Worm (Caenorhabditis elegans): Measurements from ENCODE around the gene cut-4.

Gene cut-4

ce11 chrII:10466552-10466951 is 30.6 kb downstream of the cut-4 start, which contains the start of gene tnc-2:
Gene tnc-2, plus strand, starts transcription at chrII:10466852.
- TF ChIP-seq nhr-237 (tag; optimal IDR thresholded peaks at IDR 0.05): no peak
- TF ChIP-seq drap-1 (GFP tag; optimal IDR thresholded peaks at IDR 0.05): no peak
- no peak for TF ChIP-seq mab-5 (tag; optimal IDR thresholded peaks at IDR 0.05)
- no peak for TF ChIP-seq elt-3 (tag; optimal IDR thresholded peaks at IDR 0.05)
- no peak for TF ChIP-seq unc-120 (tag; optimal IDR thresholded peaks at IDR 0.05; ENCODE audit: poor library complexity, severe bottlenecking)
- TF ChIP-seq lin-13 (tag; optimal IDR thresholded peaks at IDR 0.05): no peak
- no peak for TF ChIP-seq unc-39 (tag; optimal IDR thresholded peaks at IDR 0.05)
- no peak for TF ChIP-seq zip-8 (tag; optimal IDR thresholded peaks at IDR 0.05)
- TF ChIP-seq nhr-76 (tag; optimal IDR thresholded peaks at IDR 0.05): no peak
- TF ChIP-seq nhr-12 (tag; optimal IDR thresholded peaks at IDR 0.05): no peak
- TF ChIP-seq unc-62 (GFP tag; optimal IDR thresholded peaks at IDR 0.05): no peak
- no peak for TF ChIP-seq M03D4.4 (tag; optimal IDR thresholded peaks at IDR 0.05)
- no peak for TF ChIP-seq hlh-1 (tag; optimal IDR thresholded peaks at IDR 0.05)
- no peak for TF ChIP-seq ces-1 (GFP tag; optimal IDR thresholded peaks at IDR 0.05)
- TF ChIP-seq mls-2 (tag; optimal IDR thresholded peaks at IDR 0.05): no peak

ce11 chrII:10470159-10470558 is 34.2 kb downstream of the cut-4 start, which contains the start of gene clec-143:
Gene clec-143, minus strand, starts transcription at chrII:10470297.
- TF ChIP-seq unc-120 (tag; optimal IDR thresholded peaks at IDR 0.05; ENCODE audit: poor library complexity, severe bottlenecking) (no peak), unc-62 (GFP tag; optimal IDR thresholded peaks at IDR 0.05) (no peak), lin-32 (GFP tag; optimal IDR thresholded peaks at IDR 0.05) (no peak), sem-2 (GFP tag; optimal IDR thresholded peaks at IDR 0.05) (no peak), zip-8 (tag; optimal IDR thresholded peaks at IDR 0.05) (no peak), sptf-1 (tag; optimal IDR thresholded peaks at IDR 0.05) (no peak), blmp-1 (tag; optimal IDR thresholded peaks at IDR 0.05) (no peak), ceh-83 (GFP tag; optimal IDR thresholded peaks at IDR 0.05) (no peak), ceh-39 (tag; optimal IDR thresholded peaks at IDR 0.05) (no peak), mls-2 (tag; optimal IDR thresholded peaks at IDR 0.05) (no peak), drap-1 (GFP tag; optimal IDR thresholded peaks at IDR 0.05) (no peak), flh-1 (GFP tag; optimal IDR thresholded peaks at IDR 0.05) (no peak), ham-2 (GFP tag; optimal IDR thresholded peaks at IDR 0.05) (no peak), pha-4 (tag; optimal IDR thresholded peaks at IDR 0.05) (no peak), elt-1 (tag; optimal IDR thresholded peaks at IDR 0.05; ENCODE audit: borderline replicate concordance, insufficient read depth) (no peak), nhr-28 (tag; optimal IDR thresholded peaks at IDR 0.05) (no peak), hlh-1 (tag; optimal IDR thresholded peaks at IDR 0.05) (no peak), bed-3 (GFP tag; optimal IDR thresholded peaks at IDR 0.05) (no peak), tbx-8 (GFP tag; optimal IDR thresholded peaks at IDR 0.05) (no peak), cnd-1 (tag; optimal IDR thresholded peaks at IDR 0.05) (no peak)

DNA sequence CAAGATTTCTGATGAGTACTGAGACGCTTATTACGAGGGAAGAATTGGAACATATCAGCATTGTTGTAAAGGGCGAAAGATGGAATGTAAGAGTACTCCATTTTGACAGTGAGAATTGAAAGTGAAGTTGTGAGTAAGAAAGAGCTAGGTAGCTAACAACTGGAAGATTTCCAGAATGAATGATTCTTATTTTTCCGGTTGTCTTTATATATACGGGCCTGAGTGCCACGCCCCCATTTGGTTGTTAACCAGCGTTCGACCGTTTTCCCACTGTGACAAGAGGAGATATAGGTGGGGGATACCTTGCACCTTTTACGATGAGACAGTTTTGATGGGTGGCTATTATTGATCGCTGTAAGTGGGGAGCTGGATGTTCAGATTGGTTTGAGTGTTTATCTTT is 35.3 kb downstream of the cut-4 start, which contains the start of gene ZK666.1:
Gene ZK666.1 (minus strand): TSS at position 101 of the 400 bp plus-strand sequence.
- TF ChIP-seq flh-1 (GFP tag; optimal IDR thresholded peaks at IDR 0.05) (no peak), ceh-43 (GFP tag; optimal IDR thresholded peaks at IDR 0.05) (no peak), cnd-1 (tag; optimal IDR thresholded peaks at IDR 0.05) (no peak), ztf-11 (tag; optimal IDR thresholded peaks at IDR 0.05) (no peak), unc-62 (GFP tag; optimal IDR thresholded peaks at IDR 0.05) (no peak), hlh-1 (tag; optimal IDR thresholded peaks at IDR 0.05) (no peak), nhr-2 (tag; optimal IDR thresholded peaks at IDR 0.05) (no peak), ces-1 (GFP tag; optimal IDR thresholded peaks at IDR 0.05) (no peak), unc-120 (tag; optimal IDR thresholded peaks at IDR 0.05; ENCODE audit: poor library complexity, severe bottlenecking) (no peak), blmp-1 (tag; optimal IDR thresholded peaks at IDR 0.05) (no peak), unc-39 (tag; optimal IDR thresholded peaks at IDR 0.05) (no peak), nhr-76 (tag; optimal IDR thresholded peaks at IDR 0.05) (no peak), lin-13 (tag; optimal IDR thresholded peaks at IDR 0.05) (no peak), mep-1 (tag; optimal IDR thresholded peaks at IDR 0.05) (no peak), mls-2 (tag; optimal IDR thresholded peaks at IDR 0.05) (no peak), ceh-83 (GFP tag; optimal IDR thresholded peaks at IDR 0.05) (no peak)

DNA sequence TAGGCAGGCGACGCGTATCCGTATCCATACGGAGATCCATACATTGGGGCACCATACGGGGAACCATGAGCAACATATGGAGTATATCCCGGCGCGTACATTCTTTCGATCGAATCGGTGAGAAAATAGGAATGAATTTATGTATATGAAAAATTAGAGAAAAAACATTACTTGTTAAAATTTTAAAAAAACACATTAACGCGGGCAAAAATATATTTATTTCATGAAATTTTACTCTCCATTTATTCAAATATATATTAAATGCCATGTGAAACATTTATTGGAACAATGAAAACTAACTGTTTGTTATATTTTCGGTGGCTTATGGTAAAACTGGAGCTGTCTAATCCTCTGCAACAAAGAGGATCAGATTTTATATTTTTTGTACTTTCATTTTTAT is 35.9 kb downstream of the cut-4 start, which contains the start of gene ZK666.2:
Gene ZK666.2 (minus strand): TSS at position 101 of the 400 bp plus-strand sequence.
- TF ChIP-seq sptf-1 (tag; optimal IDR thresholded peaks at IDR 0.05) (no peak), sem-2 (GFP tag; optimal IDR thresholded peaks at IDR 0.05) (no peak), cnd-1 (tag; optimal IDR thresholded peaks at IDR 0.05) (no peak), tbx-8 (GFP tag; optimal IDR thresholded peaks at IDR 0.05) (no peak), drap-1 (GFP tag; optimal IDR thresholded peaks at IDR 0.05) (no peak), nhr-76 (tag; optimal IDR thresholded peaks at IDR 0.05) (no peak), flh-1 (GFP tag; optimal IDR thresholded peaks at IDR 0.05) (no peak), mls-2 (tag; optimal IDR thresholded peaks at IDR 0.05) (no peak), ceh-83 (GFP tag; optimal IDR thresholded peaks at IDR 0.05) (no peak), ceh-43 (GFP tag; optimal IDR thresholded peaks at IDR 0.05) (no peak), ztf-11 (tag; optimal IDR thresholded peaks at IDR 0.05) (no peak), M03D4.4 (tag; optimal IDR thresholded peaks at IDR 0.05) (no peak), elt-3 (tag; optimal IDR thresholded peaks at IDR 0.05) (no peak)
